Worm (Caenorhabditis elegans) whole organism, L1 larva: ENCODE measurements around the gene his-41.
A peak's percentile ranks its signal among the peaks of the same experiment; 100 is the strongest.

Experiments
- aly-2 ChIP-seq: fragments of 150-350 bp; optimal IDR thresholded peaks from 2 replicates; lab custom pipeline; 2014; ENCODE audit warnings: missing biosample characterization, missing genetic modification characterization
- ama-1 ChIP-seq: fragments of 150-350 bp; optimal IDR thresholded peaks from 2 replicates; lab custom pipeline; 2014
- egl-27 ChIP-seq, 2 experiments: fragments of 150-350 bp in 1 of 2; sonication (generic microtip); optimal IDR thresholded peaks; 3 replicates each; lab custom pipeline; 2017 to 2018; ENCODE audit warnings: missing biosample characterization in 2 of 2, missing genetic modification characterization in 2 of 2, missing genetic modification reagents in 2 of 2
- fkh-10 ChIP-seq: sonication (generic microtip); optimal IDR thresholded peaks from 2 replicates; lab custom pipeline; 2017; ENCODE audit warnings: missing biosample characterization, missing genetic modification reagents, missing genetic modification characterization
- grh-1 ChIP-seq: fragments of 200-800 bp; sonication (Bioruptor generic); IDR thresholded peaks from 2 replicates; pipeline ENCODE4 v1.3.6; 2022; ENCODE audit warnings: missing genetic modification reagents, missing genetic modification characterization, missing compliant biosample characterization
- lin-15B ChIP-seq: fragments of 150-350 bp; sonication (generic microtip); optimal IDR thresholded peaks from 3 replicates; lab custom pipeline; 2014; ENCODE audit warnings: missing biosample characterization, missing genetic modification characterization
- lsy-2 ChIP-seq, 2 experiments: fragments of 150-350 bp; optimal IDR thresholded peaks; 2 replicates each; lab custom pipeline; 2014; ENCODE audit warnings: missing biosample characterization in 2 of 2, missing genetic modification characterization in 2 of 2
- mef-2 ChIP-seq: fragments of 150-350 bp; optimal IDR thresholded peaks from 2 replicates; lab custom pipeline; 2014; ENCODE audit warnings: missing biosample characterization, missing genetic modification characterization
- nhr-11 ChIP-seq: fragments of 150-350 bp; optimal IDR thresholded peaks from 2 replicates; lab custom pipeline; 2014; ENCODE audit warnings: missing biosample characterization, missing genetic modification characterization
- nhr-237 ChIP-seq: fragments of 150-350 bp; optimal IDR thresholded peaks from 2 replicates; lab custom pipeline; 2014; ENCODE audit warnings: missing biosample characterization, missing genetic modification characterization
- sptf-1 ChIP-seq: fragments of 150-350 bp; optimal IDR thresholded peaks from 2 replicates; lab custom pipeline; 2014; ENCODE audit warnings: missing biosample characterization, missing genetic modification characterization
- unc-62 ChIP-seq: fragments of 150-350 bp; optimal IDR thresholded peaks from 2 replicates; lab custom pipeline; 2014; ENCODE audit warnings: missing biosample characterization, missing genetic modification reagents, missing genetic modification characterization

ce11 chrV:9582594-9583322 is 37.4 kb downstream of the his-41 start, which contains the start of gene rtfo-1:
- TF ChIP-seq lin-15B (no peak), ama-1 (lab: Kevin White, UChicago) (no peak), unc-62 (GFP tag; lab: Kevin White, UChicago) (no peak), aly-2 (tag; lab: Kevin White, UChicago) (no peak), grh-1 (GFP tag; lab: Robert Waterston, UW) (no peak), nhr-11 (tag; lab: Kevin White, UChicago) (no peak), lsy-2 (tag; optimal IDR thresholded peaks at IDR 0.05; lab: Kevin White, UChicago) (peak; percentile 36 to 41), mef-2 (tag; lab: Kevin White, UChicago) (no peak), egl-27 (tag; optimal IDR thresholded peaks at IDR 0.05; lab: Kevin White, UChicago) (no peak), fkh-10 (GFP tag; lab: Kevin White, UChicago) (no peak), sptf-1 (tag; lab: Kevin White, UChicago) (no peak), nhr-237 (tag; lab: Kevin White, UChicago) (no peak)
